Fruit fly (Drosophila melanogaster) whole organism, embryonic: ENCODE results near the gene Svil.

ENCODE experiments used
- Atf-2 ChIP-seq: fragments of 200-800 bp; sonication (Bioruptor generic); optimal IDR thresholded peaks from 2 replicates; lab custom pipeline; 2016; ENCODE audit warnings: missing biosample characterization, missing genetic modification characterization
- BtbVII ChIP-seq: fragments of 200-800 bp; sonication (Bioruptor generic); optimal IDR thresholded peaks from 3 replicates; lab custom pipeline; 2017; ENCODE audit warnings: missing biosample characterization, mild to moderate bottlenecking, missing genetic modification characterization
- CG12236 ChIP-seq: fragments of 200-800 bp; sonication (Bioruptor generic); optimal IDR thresholded peaks from 2 replicates; lab custom pipeline; 2016; ENCODE audit warnings: missing biosample characterization, missing genetic modification characterization
- CG13296 ChIP-seq: fragments of 200-800 bp; sonication (Bioruptor generic); optimal IDR thresholded peaks from 3 replicates; lab custom pipeline; 2018; ENCODE audit warnings: missing biosample characterization, mild to moderate bottlenecking, missing genetic modification characterization
- CG15601 ChIP-seq: fragments of 200-800 bp; sonication (Bioruptor generic); optimal IDR thresholded peaks from 3 replicates; lab custom pipeline; 2019; ENCODE audit warnings: missing biosample characterization, mild to moderate bottlenecking, missing genetic modification characterization, moderate library complexity
- CG17612 ChIP-seq: fragments of 200-800 bp; sonication (Bioruptor generic); IDR thresholded peaks from 2 replicates; pipeline ENCODE4 v1.3.6; 2022; ENCODE audit warnings: missing biosample characterization, missing genetic modification characterization
- CG17912 ChIP-seq: fragments of 200-800 bp; sonication (Bioruptor generic); optimal IDR thresholded peaks from 2 replicates; lab custom pipeline; 2018; ENCODE audit warnings: missing biosample characterization, mild to moderate bottlenecking, missing genetic modification characterization
- CG18476 ChIP-seq: fragments of 200-800 bp; sonication (Bioruptor generic); optimal IDR thresholded peaks from 2 replicates; lab custom pipeline; 2016; ENCODE audit warnings: missing biosample characterization, mild to moderate bottlenecking, missing genetic modification characterization
- CG3163 ChIP-seq: fragments of 200-800 bp; sonication (Bioruptor generic); optimal IDR thresholded peaks from 3 replicates; lab custom pipeline; 2016; ENCODE audit warnings: missing biosample characterization, missing genetic modification characterization
- CG32532 ChIP-seq: fragments of 200-800 bp; sonication (Bioruptor generic); IDR thresholded peaks from 2 replicates; pipeline ENCODE4 v1.3.6; 2022; ENCODE audit warnings: missing biosample characterization, missing genetic modification characterization
- CG33557 ChIP-seq: fragments of 200-800 bp; sonication (Bioruptor generic); optimal IDR thresholded peaks from 2 replicates; lab custom pipeline; 2019; ENCODE audit warnings: missing biosample characterization, mild to moderate bottlenecking, missing genetic modification characterization, moderate library complexity
- CG3847 ChIP-seq: fragments of 200-800 bp; sonication (Bioruptor generic); IDR thresholded peaks from 2 replicates; pipeline ENCODE4 v1.3.6; 2022; ENCODE audit warnings: missing biosample characterization, missing genetic modification characterization
- CG3995 ChIP-seq: fragments of 200-800 bp; sonication (Bioruptor generic); optimal IDR thresholded peaks from 3 replicates; lab custom pipeline; 2016; ENCODE audit warnings: missing biosample characterization, missing genetic modification characterization
- CG4404 ChIP-seq: fragments of 200-800 bp; sonication (Bioruptor generic); IDR thresholded peaks from 2 replicates; pipeline ENCODE4 v1.3.6; 2022; ENCODE audit warnings: missing biosample characterization, missing genetic modification characterization
- CG4820 ChIP-seq: fragments of 200-800 bp; sonication (Bioruptor generic); optimal IDR thresholded peaks from 3 replicates; lab custom pipeline; 2016; ENCODE audit warnings: missing biosample characterization, missing genetic modification characterization
- CG7357 ChIP-seq: fragments of 200-800 bp; sonication (Bioruptor generic); IDR thresholded peaks from 3 replicates; pipeline ENCODE4 v1.3.6; 2022; ENCODE audit warnings: missing biosample characterization, missing genetic modification characterization
- CG7556 ChIP-seq: fragments of 200-800 bp; sonication (Bioruptor generic); optimal IDR thresholded peaks from 2 replicates; lab custom pipeline; 2017; ENCODE audit warnings: missing biosample characterization, mild to moderate bottlenecking, missing genetic modification characterization
- CG8089 ChIP-seq: fragments of 200-800 bp; sonication (Bioruptor generic); optimal IDR thresholded peaks from 3 replicates; lab custom pipeline; 2016; ENCODE audit warnings: missing biosample characterization, missing genetic modification characterization
- CG8281 ChIP-seq: fragments of 200-800 bp; sonication (Bioruptor generic); optimal IDR thresholded peaks from 2 replicates; lab custom pipeline; 2018; ENCODE audit warnings: missing biosample characterization, mild to moderate bottlenecking, missing genetic modification characterization, moderate library complexity
- CG8388 ChIP-seq: fragments of 200-800 bp; sonication (Bioruptor generic); optimal IDR thresholded peaks from 2 replicates; lab custom pipeline; 2019; ENCODE audit warnings: missing biosample characterization, mild to moderate bottlenecking, missing genetic modification characterization, moderate library complexity
- Fer1 ChIP-seq: fragments of 200-800 bp; sonication (Bioruptor generic); optimal IDR thresholded peaks from 2 replicates; lab custom pipeline; 2017; ENCODE audit warnings: missing biosample characterization, mild to moderate bottlenecking, missing genetic modification characterization
- Gsc ChIP-seq: fragments of 200-800 bp; sonication (Bioruptor generic); IDR thresholded peaks from 2 replicates; pipeline ENCODE4 v1.3.6; 2022; ENCODE audit warnings: missing biosample characterization, missing genetic modification characterization
- HLHmδ ChIP-seq: fragments of 200-800 bp; sonication (Bioruptor generic); optimal IDR thresholded peaks from 2 replicates; lab custom pipeline; 2018; ENCODE audit warnings: missing biosample characterization, mild to moderate bottlenecking, missing genetic modification characterization, moderate library complexity
- Hey ChIP-seq: fragments of 200-800 bp; sonication (Bioruptor generic); optimal IDR thresholded peaks from 3 replicates; lab custom pipeline; 2018; ENCODE audit warnings: missing biosample characterization, mild to moderate bottlenecking, missing genetic modification characterization
- Neu2 ChIP-seq: fragments of 200-800 bp; sonication (Bioruptor generic); optimal IDR thresholded peaks from 3 replicates; lab custom pipeline; 2016; ENCODE audit warnings: missing biosample characterization, missing genetic modification characterization, borderline replicate concordance
- Ptx1 ChIP-seq: fragments of 200-800 bp; sonication (Bioruptor generic); IDR thresholded peaks from 2 replicates; pipeline ENCODE4 v1.3.6; 2022; ENCODE audit warnings: missing biosample characterization, missing genetic modification characterization
- Rfx ChIP-seq: fragments of 200-800 bp; sonication (Bioruptor generic); IDR thresholded peaks from 2 replicates; pipeline ENCODE4 v1.3.6; 2022; ENCODE audit warnings: missing biosample characterization, missing genetic modification characterization
- Six4 ChIP-seq: fragments of 200-800 bp; sonication (Bioruptor generic); optimal IDR thresholded peaks from 2 replicates; lab custom pipeline; 2016; ENCODE audit warnings: missing biosample characterization, missing genetic modification characterization
- Tbp ChIP-seq: fragments of >200 bp; optimal IDR thresholded peaks from 2 replicates; lab custom pipeline; 2018; ENCODE audit warnings: missing biosample characterization, missing genetic modification characterization
- Trl ChIP-seq, 3 experiments: fragments of >200 bp in 2 of 3; fragments of 200-800 bp in 1 of 3; sonication (Bioruptor generic) in 1 of 3; optimal IDR thresholded peaks; 2 replicates in 1 of 3; 3 replicates in 2 of 3; lab custom pipeline; 2016 to 2017; ENCODE audit warnings: missing biosample characterization in 1 of 3, missing genetic modification characterization in 1 of 3
- Vsx1 ChIP-seq: fragments of 200-800 bp; sonication (Bioruptor generic); optimal IDR thresholded peaks from 2 replicates; lab custom pipeline; 2017; ENCODE audit warnings: missing biosample characterization, mild to moderate bottlenecking, missing genetic modification characterization, missing genetic modification reagents
- ac ChIP-seq: fragments of 200-800 bp; sonication (Bioruptor generic); optimal IDR thresholded peaks from 3 replicates; lab custom pipeline; 2017; ENCODE audit warnings: missing biosample characterization, mild to moderate bottlenecking, missing genetic modification characterization
- al ChIP-seq: fragments of 200-800 bp; sonication (Bioruptor generic); IDR thresholded peaks from 2 replicates; pipeline ENCODE4 v1.3.6; 2022; ENCODE audit warnings: missing biosample characterization, missing genetic modification characterization
- ase ChIP-seq: fragments of 200-800 bp; sonication (Bioruptor generic); IDR thresholded peaks from 3 replicates; pipeline ENCODE4 v1.3.6; 2022; ENCODE audit warnings: missing biosample characterization, missing genetic modification characterization
- az2 ChIP-seq: fragments of 200-800 bp; sonication (Bioruptor generic); optimal IDR thresholded peaks from 3 replicates; lab custom pipeline; 2016; ENCODE audit warnings: missing biosample characterization, missing genetic modification characterization
- dati ChIP-seq: fragments of 200-800 bp; sonication (Bioruptor generic); IDR thresholded peaks from 2 replicates; pipeline ENCODE4 v1.3.6; 2022; ENCODE audit warnings: missing biosample characterization, missing genetic modification characterization
- dimm ChIP-seq: fragments of 200-800 bp; sonication (Bioruptor generic); IDR thresholded peaks from 2 replicates; pipeline ENCODE4 v1.3.6; 2022; ENCODE audit warnings: missing biosample characterization, missing genetic modification characterization
- dpn ChIP-seq, 2 experiments: fragments of 200-800 bp; sonication (Bioruptor generic); optimal IDR thresholded peaks; 3 replicates each; lab custom pipeline; 2016; ENCODE audit warnings: missing biosample characterization in 2 of 2, missing genetic modification characterization in 2 of 2
- esg ChIP-seq: fragments of 200-800 bp; sonication (Bioruptor generic); conservative IDR thresholded peaks from 2 replicates; pipeline ENCODE4 v1.3.6; 2022; ENCODE audit warnings: missing biosample characterization, missing genetic modification characterization
- fd64A ChIP-seq: fragments of 200-800 bp; sonication (Bioruptor generic); optimal IDR thresholded peaks from 3 replicates; lab custom pipeline; 2018; ENCODE audit warnings: missing biosample characterization, mild to moderate bottlenecking, missing genetic modification characterization
- fru ChIP-seq: fragments of >200 bp; optimal IDR thresholded peaks from 2 replicates; lab custom pipeline; 2017
- grau ChIP-seq: fragments of 200-800 bp; optimal IDR thresholded peaks from 3 replicates; lab custom pipeline; 2019; ENCODE audit warnings: missing biosample characterization, mild to moderate bottlenecking, missing genetic modification characterization, moderate library complexity
- jumu ChIP-seq: fragments of 200-800 bp; sonication (Bioruptor generic); optimal IDR thresholded peaks from 3 replicates; lab custom pipeline; 2016; ENCODE audit warnings: missing biosample characterization, missing genetic modification characterization
- nau ChIP-seq: fragments of 200-800 bp; sonication (Bioruptor generic); optimal IDR thresholded peaks from 3 replicates; lab custom pipeline; 2017; ENCODE audit warnings: missing biosample characterization, mild to moderate bottlenecking, missing genetic modification characterization, missing genetic modification reagents
- onecut ChIP-seq: fragments of 200-800 bp; sonication (Bioruptor generic); IDR thresholded peaks from 2 replicates; pipeline ENCODE4 v1.3.6; 2022; ENCODE audit warnings: missing biosample characterization, missing genetic modification characterization
- pan ChIP-seq, 4 experiments: fragments of >200 bp in 3 of 4; fragments of 200-800 bp in 1 of 4; sonication (Bioruptor generic) in 1 of 4; optimal IDR thresholded peaks in 3 of 4; IDR thresholded peaks in 1 of 4; 2 replicates each; pipeline versions ENCODE4 v1.3.6 to Lab custom; 2017 to 2022; ENCODE audit warnings: missing biosample characterization in 2 of 4, missing genetic modification characterization in 2 of 4, mixed read lengths in 1 of 4
- psq ChIP-seq: fragments of 200-800 bp; sonication (Bioruptor generic); optimal IDR thresholded peaks from 2 replicates; lab custom pipeline; 2017; ENCODE audit warnings: missing biosample characterization, missing genetic modification characterization
- sc ChIP-seq, 3 experiments: fragments of >200 bp in 2 of 3; fragments of 200-800 bp in 1 of 3; sonication (Bioruptor generic) in 1 of 3; optimal IDR thresholded peaks; 2 replicates in 2 of 3; 3 replicates in 1 of 3; lab custom pipeline; 2017; ENCODE audit warnings: mild to moderate bottlenecking in 1 of 3, missing biosample characterization in 1 of 3, missing genetic modification characterization in 1 of 3, missing genetic modification reagents in 1 of 3
- sens-2 ChIP-seq: fragments of 200-800 bp; sonication (Bioruptor generic); IDR thresholded peaks from 2 replicates; pipeline ENCODE4 v1.3.6; 2022; ENCODE audit warnings: missing biosample characterization, missing genetic modification characterization
- shn ChIP-seq: fragments of 200-800 bp; sonication (Bioruptor generic); optimal IDR thresholded peaks from 3 replicates; lab custom pipeline; 2016; ENCODE audit warnings: missing biosample characterization, missing genetic modification characterization
- z ChIP-seq: fragments of 200-800 bp; sonication (Bioruptor generic); IDR thresholded peaks from 3 replicates; pipeline ENCODE4 v1.3.6; 2022; ENCODE audit warnings: missing biosample characterization, missing genetic modification characterization

The Svil gene

DNA sequence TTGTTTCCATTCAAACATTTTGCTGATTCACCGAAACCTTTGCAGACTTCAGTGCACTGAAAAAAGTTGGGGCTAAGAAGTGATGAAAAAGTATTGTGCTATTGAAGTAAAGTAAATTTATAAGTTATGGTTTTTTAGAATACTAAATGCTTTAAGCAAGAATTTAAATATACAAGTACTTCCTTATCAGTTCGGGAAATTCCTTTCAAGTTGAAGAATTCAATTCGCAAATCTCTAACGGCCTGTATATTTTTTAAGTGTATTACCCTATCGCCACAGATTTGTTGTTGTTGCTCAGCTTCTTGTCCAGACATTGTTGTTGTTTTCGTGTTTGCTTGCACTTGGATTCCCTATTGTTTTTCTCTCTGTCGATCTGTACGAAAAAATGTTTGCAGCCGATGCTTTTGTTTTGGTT, 90.0 kb downstream of the Svil start (continued):
- TF ChIP-seq CG8089 (GFP tag; lab: Kevin White, UChicago) (peak; percentile 37), Six4 (GFP tag; lab: Kevin White, UChicago) (peak; percentile 73), CG15601 (tag; lab: Kevin White, UChicago) (no peak), Trl (optimal IDR thresholded peaks at IDR 0.05; lab: Kevin White, UChicago) (no peak), Trl (GFP tag; optimal IDR thresholded peaks at IDR 0.05; lab: Kevin White, UChicago) (peak; percentile 18), CG7556 (GFP tag; lab: Kevin White, UChicago) (peak; percentile 60), CG3995 (GFP tag; lab: Kevin White, UChicago) (no peak), dpn (GFP tag; optimal IDR thresholded peaks at IDR 0.05; lab: Kevin White, UChicago) (peak; percentile 60 to 75), CG4820 (GFP tag; lab: Kevin White, UChicago) (peak; percentile 77), CG13296 (GFP tag; lab: Kevin White, UChicago) (peak; percentile 79), dimm (GFP tag; lab: Robert Waterston, UW) (no peak), CG12236 (GFP tag; lab: Kevin White, UChicago) (peak; percentile 44), CG17912 (GFP tag; lab: Kevin White, UChicago) (no peak), sc (optimal IDR thresholded peaks at IDR 0.05; lab: Kevin White, UChicago) (no peak), sc (GFP tag; optimal IDR thresholded peaks at IDR 0.05; lab: Kevin White, UChicago) (peak; percentile 23), nau (GFP tag; lab: Kevin White, UChicago) (peak; percentile 51), CG7357 (no peak), shn (no peak), BtbVII (GFP tag; lab: Kevin White, UChicago) (peak; percentile 18), CG18476 (GFP tag; lab: Kevin White, UChicago) (peak; percentile 63), onecut (peak; percentile 64), CG33557 (GFP tag; lab: Kevin White, UChicago) (peak; percentile 38), psq (GFP tag; lab: Kevin White, UChicago) (no peak), CG32532 (GFP tag; lab: Robert Waterston, UW) (peak; percentile 31; the same call in 1 of the 2 replicates), CG4404 (GFP tag; lab: Robert Waterston, UW) (peak; percentile 74), ase (peak; percentile 72; the same call in 2 of the 3 replicates), CG3163 (no peak), HLHmδ (GFP tag; lab: Kevin White, UChicago) (no peak), Fer1 (GFP tag; lab: Kevin White, UChicago) (peak; percentile 71), Hey (no peak), Tbp (GFP tag; lab: Kevin White, UChicago) (no peak), Rfx (GFP tag; lab: Robert Waterston, UW) (peak; percentile 73), fd64A (no peak), CG3847 (GFP tag; lab: Robert Waterston, UW) (no peak), Neu2 (no peak), CG8281 (tag; lab: Kevin White, UChicago) (peak; percentile 62), al (GFP tag; lab: Robert Waterston, UW) (no peak), Gsc (GFP tag; lab: Robert Waterston, UW) (peak; percentile 67; the same call in 1 of the 2 replicates), dati (GFP tag; lab: Robert Waterston, UW) (peak; percentile 42; the same call in 1 of the 2 replicates), sens-2 (GFP tag; lab: Robert Waterston, UW) (no peak), pan (optimal IDR thresholded peaks at IDR 0.05; lab: Kevin White, UChicago) (no peak), pan (GFP tag; optimal IDR thresholded peaks at IDR 0.05 in 1 of 2, IDR thresholded peaks at IDR 0.05 in 1 of 2) (peak in 1 of 2 experiments; percentile 83), jumu (GFP tag; lab: Kevin White, UChicago) (no peak), CG8388 (GFP tag; lab: Kevin White, UChicago) (peak; percentile 73), fru (no peak), ac (GFP tag; lab: Kevin White, UChicago) (peak; percentile 44), Atf-2 (peak; percentile 46), z (GFP tag; lab: Robert Waterston, UW) (no peak), Vsx1 (GFP tag; lab: Kevin White, UChicago) (peak; percentile 46), esg (GFP tag; lab: Robert Waterston, UW) (peak; percentile 45), grau (peak; percentile 71), CG17612 (peak; percentile 56), az2 (GFP tag; lab: Kevin White, UChicago) (peak; percentile 67), Ptx1 (peak; percentile 91)
